ENCODE assay signal across 5 fruit fly cellular contexts in genomic region chr3L:9340839-9341238, dm6.
TF ChIP-seq lines count a peak whose summit lies in the region.

No protein-coding gene starts in this region.

- TF ChIP-seq CTCF in whole organism, embryonic (GFP tag; optimal IDR thresholded peaks at IDR 0.05; lab: Kevin White, UChicago) = no peak

TF ChIP-seq in whole organism, adult, 20 proteins besides CTCF, POLR2A, EP300 and RAD21:
- TF ChIP-seq cic (GFP tag; optimal IDR thresholded peaks at IDR 0.05; lab: Kevin White, UChicago) (peak; percentile 21), tj (GFP tag; optimal IDR thresholded peaks at IDR 0.05; lab: Kevin White, UChicago) (no peak), CG7045 (GFP tag; optimal IDR thresholded peaks at IDR 0.05; lab: Kevin White, UChicago) (no peak), CG12768 (GFP tag; optimal IDR thresholded peaks at IDR 0.05; lab: Kevin White, UChicago) (peak; percentile 2)

TF ChIP-seq in whole organism, embryonic, 481 proteins besides CTCF, POLR2A, EP300 and RAD21 (continues in another document):
- TF ChIP-seq ewg (GFP tag; optimal IDR thresholded peaks at IDR 0.05; lab: Kevin White, UChicago) (no peak), HLHmδ (GFP tag; optimal IDR thresholded peaks at IDR 0.05; lab: Kevin White, UChicago) (no peak), CG1024 (GFP tag; IDR thresholded peaks at IDR 0.05; lab: Robert Waterston, UW) (no peak), CG32767 (GFP tag; IDR thresholded peaks at IDR 0.05; lab: Robert Waterston, UW) (no peak), CG15269 (tag; optimal IDR thresholded peaks at IDR 0.05; lab: Kevin White, UChicago) (peak; percentile 62), CG2712 (tag; optimal IDR thresholded peaks at IDR 0.05; lab: Kevin White, UChicago) (no peak), salm (tag; optimal IDR thresholded peaks at IDR 0.05; lab: Kevin White, UChicago) (no peak), Hr39 (optimal IDR thresholded peaks at IDR 0.05; lab: Kevin White, UChicago) (no peak), CG7271 (tag; optimal IDR thresholded peaks at IDR 0.05; lab: Kevin White, UChicago) (no peak), knrl (GFP tag; IDR thresholded peaks at IDR 0.05; lab: Robert Waterston, UW; ENCODE audit: partially characterized antibody) (no peak), D19A (tag; optimal IDR thresholded peaks at IDR 0.05; lab: Kevin White, UChicago) (no peak), cad (GFP tag; optimal IDR thresholded peaks at IDR 0.05; lab: Kevin White, UChicago) (no peak), CG10431 (GFP tag; optimal IDR thresholded peaks at IDR 0.05; lab: Kevin White, UChicago) (no peak), CG13894 (tag; optimal IDR thresholded peaks at IDR 0.05; lab: Kevin White, UChicago) (no peak), Deaf1 (tag; optimal IDR thresholded peaks at IDR 0.05; lab: Kevin White, UChicago) (peak; percentile 46), ato (GFP tag; IDR thresholded peaks at IDR 0.05; lab: Robert Waterston, UW; ENCODE audit: partially characterized antibody) (no peak), Med (GFP tag; lab: Kevin White, UChicago) (peak; percentile 53), cg (GFP tag; optimal IDR thresholded peaks at IDR 0.05; lab: Kevin White, UChicago) (peak; percentile 62), CG12391 (tag; optimal IDR thresholded peaks at IDR 0.05; lab: Kevin White, UChicago) (no peak), tna (GFP tag; IDR thresholded peaks at IDR 0.05; lab: Robert Waterston, UW; ENCODE audit: partially characterized antibody) (no peak), CG3995 (GFP tag; optimal IDR thresholded peaks at IDR 0.05; lab: Kevin White, UChicago) (peak; percentile 15), vvl (GFP tag; IDR thresholded peaks at IDR 0.05; lab: Robert Waterston, UW) (no peak), Chrac-16 (GFP tag; optimal IDR thresholded peaks at IDR 0.05; lab: Kevin White, UChicago) (no peak)

TF ChIP-seq in whole organism, prepupa, 60 proteins besides CTCF, POLR2A, EP300 and RAD21:
- TF ChIP-seq svp (GFP tag; lab: Kevin White, UChicago) = peak; percentile 21
- TF ChIP-seq fkh (GFP tag; optimal IDR thresholded peaks at IDR 0.05; lab: Kevin White, UChicago) = peak; percentile 34
- TF ChIP-seq CG34406 (GFP tag; optimal IDR thresholded peaks at IDR 0.05; lab: Kevin White, UChicago) = no peak
- peak; percentile 22 for TF ChIP-seq Sox14 (GFP tag; optimal IDR thresholded peaks at IDR 0.05; lab: Kevin White, UChicago)

TF ChIP-seq in whole organism, pupa, 21 proteins besides CTCF, POLR2A, EP300 and RAD21:
- TF ChIP-seq CG4496 (GFP tag; IDR thresholded peaks at IDR 0.05; lab: Robert Waterston, UW) (peak; percentile 74), rn (GFP tag; IDR thresholded peaks at IDR 0.05; lab: Robert Waterston, UW) (no peak), CG8159 (tag; optimal IDR thresholded peaks at IDR 0.05; lab: Kevin White, UChicago) (no peak), CG34367 (tag; optimal IDR thresholded peaks at IDR 0.05; lab: Kevin White, UChicago) (no peak), Pif1A (GFP tag; optimal IDR thresholded peaks at IDR 0.05; lab: Kevin White, UChicago) (no peak), CG12605 (GFP tag; IDR thresholded peaks at IDR 0.05; lab: Robert Waterston, UW) (no peak)

TF ChIP-seq in whole organism, wandering third instar larva, 38 proteins besides CTCF, POLR2A, EP300 and RAD21:
- TF ChIP-seq Rel (GFP tag; optimal IDR thresholded peaks at IDR 0.05; lab: Kevin White, UChicago) = no peak
- TF ChIP-seq Rel (tag; optimal IDR thresholded peaks at IDR 0.05; lab: Kevin White, UChicago) = peak; percentile 51
- no peak for TF ChIP-seq Jra (GFP tag; optimal IDR thresholded peaks at IDR 0.05; lab: Kevin White, UChicago)
- TF ChIP-seq N (GFP tag; optimal IDR thresholded peaks at IDR 0.05; lab: Kevin White, UChicago) = peak; percentile 15
- no peak for TF ChIP-seq Dif (GFP tag; optimal IDR thresholded peaks at IDR 0.05; lab: Kevin White, UChicago; ENCODE audit: partially characterized antibody)
